Worm (Caenorhabditis elegans) whole organism, early embryonic: ENCODE results near the gene srxa-15.

ENCODE experiments used
- sea-1 ChIP-seq: fragments of 200-800 bp; sonication (Bioruptor generic); conservative IDR thresholded peaks from 2 replicates; pipeline ENCODE4 v1.3.6; 2022; ENCODE audit warnings: missing genetic modification characterization, missing compliant biosample characterization
- tbx-37 ChIP-seq: fragments of 200-800 bp; sonication (Bioruptor generic); conservative IDR thresholded peaks from 2 replicates; pipeline ENCODE4 v1.3.6; 2022; ENCODE audit warnings: missing genetic modification reagents, missing genetic modification characterization, missing compliant biosample characterization

- no peak for TF ChIP-seq sea-1 (GFP tag; lab: Robert Waterston, UW)
- no peak for TF ChIP-seq tbx-37
These were observed 33.3 kb upstream of the srxa-15 start, which contains the start of gene ttr-12 for ce11 chrV:20608688-20609087.
